Worm (Caenorhabditis elegans) whole organism, L2 larva: ENCODE data around the gene R02D5.7.

Experiments
- F13H6.1 ChIP-seq: sonication (generic microtip); optimal IDR thresholded peaks from 2 replicates; lab custom pipeline; 2016; ENCODE audit warnings: missing genetic modification characterization, missing compliant biosample characterization
- R02D3.7 ChIP-seq: fragments of 150-350 bp; optimal IDR thresholded peaks from 2 replicates; lab custom pipeline; 2014; ENCODE audit warnings: missing biosample characterization, missing genetic modification characterization
- Y55F3AM.14 ChIP-seq: fragments of 200-800 bp; sonication (Bioruptor generic); optimal IDR thresholded peaks from 2 replicates; lab custom pipeline; 2018; ENCODE audit warnings: mild to moderate bottlenecking, missing genetic modification characterization, missing compliant biosample characterization
- ZK546.5 ChIP-seq: sonication (generic microtip); optimal IDR thresholded peaks from 2 replicates; lab custom pipeline; 2017; ENCODE audit warnings: missing biosample characterization, missing genetic modification characterization
- alr-1 ChIP-seq: fragments of 150-350 bp; optimal IDR thresholded peaks from 2 replicates; lab custom pipeline; 2014; ENCODE audit warnings: missing biosample characterization, missing genetic modification characterization
- aly-2 ChIP-seq: fragments of 150-350 bp; optimal IDR thresholded peaks from 2 replicates; lab custom pipeline; 2014; ENCODE audit warnings: missing biosample characterization, missing genetic modification characterization
- ama-1 ChIP-seq: fragments of 150-350 bp; optimal IDR thresholded peaks from 2 replicates; lab custom pipeline; 2018; ENCODE audit warnings: inconsistent platforms
- ceh-16 ChIP-seq: fragments of 150-350 bp; optimal IDR thresholded peaks from 2 replicates; lab custom pipeline; 2014; ENCODE audit warnings: missing biosample characterization, missing genetic modification characterization
- ceh-82 ChIP-seq: fragments of 150-350 bp; optimal IDR thresholded peaks from 2 replicates; lab custom pipeline; 2014; ENCODE audit warnings: missing biosample characterization, missing genetic modification characterization
- crh-2 ChIP-seq: sonication (generic microtip); optimal IDR thresholded peaks from 2 replicates; lab custom pipeline; 2017; ENCODE audit warnings: missing biosample characterization, missing genetic modification characterization
- dmd-4 ChIP-seq: sonication (generic microtip); optimal IDR thresholded peaks from 2 replicates; lab custom pipeline; 2017; ENCODE audit warnings: missing biosample characterization, missing genetic modification characterization
- egl-27 ChIP-seq: sonication (generic microtip); optimal IDR thresholded peaks from 3 replicates; lab custom pipeline; 2017; ENCODE audit warnings: missing biosample characterization, missing genetic modification reagents, missing genetic modification characterization
- elt-1 ChIP-seq: fragments of 150-350 bp; optimal IDR thresholded peaks from 2 replicates; lab custom pipeline; 2014; ENCODE audit warnings: missing biosample characterization, missing genetic modification characterization
- elt-3 ChIP-seq: sonication (generic microtip); optimal IDR thresholded peaks from 2 replicates; lab custom pipeline; 2017; ENCODE audit warnings: missing biosample characterization, missing genetic modification characterization
- fos-1 ChIP-seq: fragments of 150-350 bp; optimal IDR thresholded peaks from 2 replicates; lab custom pipeline; 2014; ENCODE audit warnings: missing biosample characterization, missing genetic modification characterization
- gmeb-1 ChIP-seq: fragments of 150-350 bp; optimal IDR thresholded peaks from 2 replicates; lab custom pipeline; 2014; ENCODE audit warnings: missing biosample characterization, missing genetic modification characterization
- lin-11 ChIP-seq: fragments of 150-350 bp; sonication (generic microtip); optimal IDR thresholded peaks from 2 replicates; lab custom pipeline; 2014; ENCODE audit warnings: missing biosample characterization, missing genetic modification characterization, inconsistent platforms, mixed read lengths
- lin-13 ChIP-seq: fragments of 150-350 bp; optimal IDR thresholded peaks from 2 replicates; lab custom pipeline; 2014; ENCODE audit warnings: missing biosample characterization, missing genetic modification reagents, missing genetic modification characterization
- lin-39 ChIP-seq: fragments of 150-350 bp; optimal IDR thresholded peaks from 2 replicates; lab custom pipeline; 2014; ENCODE audit warnings: missing biosample characterization, missing genetic modification reagents, missing genetic modification characterization
- lsy-2 ChIP-seq, 2 experiments: fragments of 150-350 bp in 1 of 2; sonication (generic microtip) in 1 of 2; optimal IDR thresholded peaks; 2 replicates each; lab custom pipeline; 2014 to 2017; ENCODE audit warnings: missing biosample characterization in 2 of 2, missing genetic modification characterization in 2 of 2
- mbf-1 ChIP-seq: sonication (generic microtip); optimal IDR thresholded peaks from 2 replicates; lab custom pipeline; 2017; ENCODE audit warnings: missing biosample characterization, missing genetic modification characterization
- mdl-1 ChIP-seq, 2 experiments: fragments of 150-350 bp in 1 of 2; sonication (generic microtip) in 1 of 2; optimal IDR thresholded peaks; 2 replicates each; lab custom pipeline; 2017; ENCODE audit warnings: missing biosample characterization in 2 of 2, missing genetic modification characterization in 2 of 2
- nhr-11 ChIP-seq: fragments of 150-350 bp; optimal IDR thresholded peaks from 2 replicates; lab custom pipeline; 2014; ENCODE audit warnings: missing biosample characterization, missing genetic modification characterization
- nhr-12 ChIP-seq: fragments of 150-350 bp; optimal IDR thresholded peaks from 2 replicates; lab custom pipeline; 2014; ENCODE audit warnings: missing biosample characterization, missing genetic modification characterization
- nhr-129 ChIP-seq: fragments of 150-350 bp; optimal IDR thresholded peaks from 2 replicates; lab custom pipeline; 2014; ENCODE audit warnings: missing biosample characterization, missing genetic modification characterization
- nhr-237 ChIP-seq: fragments of 150-350 bp; optimal IDR thresholded peaks from 2 replicates; lab custom pipeline; 2014; ENCODE audit warnings: missing biosample characterization, missing genetic modification characterization
- nhr-6 ChIP-seq: fragments of 150-350 bp; optimal IDR thresholded peaks from 2 replicates; lab custom pipeline; 2014; ENCODE audit warnings: missing biosample characterization, missing genetic modification characterization
- nhr-77 ChIP-seq: fragments of 150-350 bp; optimal IDR thresholded peaks from 2 replicates; lab custom pipeline; 2014; ENCODE audit warnings: missing biosample characterization, missing genetic modification characterization
- peb-1 ChIP-seq: fragments of 150-350 bp; optimal IDR thresholded peaks from 2 replicates; lab custom pipeline; 2014; ENCODE audit warnings: missing biosample characterization, missing genetic modification characterization
- sem-4 ChIP-seq: fragments of 150-350 bp; optimal IDR thresholded peaks from 2 replicates; lab custom pipeline; 2014; ENCODE audit warnings: missing biosample characterization, missing genetic modification reagents, missing genetic modification characterization
- skn-1 ChIP-seq: sonication (generic microtip); optimal IDR thresholded peaks from 2 replicates; lab custom pipeline; 2017; ENCODE audit warnings: missing biosample characterization, missing genetic modification characterization
- sma-3 ChIP-seq: sonication (generic microtip); optimal IDR thresholded peaks from 2 replicates; lab custom pipeline; 2016; ENCODE audit warnings: missing genetic modification reagents, missing genetic modification characterization, missing compliant biosample characterization
- sma-9 ChIP-seq, 2 experiments: fragments of 150-350 bp in 1 of 2; sonication (generic microtip) in 1 of 2; optimal IDR thresholded peaks; 2 replicates each; lab custom pipeline; 2014 to 2016; ENCODE audit warnings: missing genetic modification characterization in 2 of 2, mild to moderate bottlenecking in 1 of 2, missing biosample characterization in 1 of 2, missing compliant biosample characterization in 1 of 2, missing genetic modification reagents in 1 of 2, moderate library complexity in 1 of 2
- snpc-4 ChIP-seq: fragments of 150-350 bp; optimal IDR thresholded peaks from 2 replicates; lab custom pipeline; 2014; ENCODE audit warnings: missing biosample characterization, missing genetic modification characterization
- unc-55 ChIP-seq: fragments of 150-350 bp; sonication (generic microtip); optimal IDR thresholded peaks from 3 replicates; lab custom pipeline; 2014; ENCODE audit warnings: missing biosample characterization, missing genetic modification reagents, missing genetic modification characterization
- ztf-1 ChIP-seq: fragments of 200-800 bp; sonication (Bioruptor generic); conservative IDR thresholded peaks from 2 replicates; pipeline ENCODE4 v1.3.6; 2022; ENCODE audit warnings: missing genetic modification characterization, missing compliant biosample characterization
- ztf-11 ChIP-seq: sonication (generic microtip); optimal IDR thresholded peaks from 2 replicates; lab custom pipeline; 2017; ENCODE audit warnings: missing biosample characterization, missing genetic modification characterization

The R02D5.7 gene

DNA sequence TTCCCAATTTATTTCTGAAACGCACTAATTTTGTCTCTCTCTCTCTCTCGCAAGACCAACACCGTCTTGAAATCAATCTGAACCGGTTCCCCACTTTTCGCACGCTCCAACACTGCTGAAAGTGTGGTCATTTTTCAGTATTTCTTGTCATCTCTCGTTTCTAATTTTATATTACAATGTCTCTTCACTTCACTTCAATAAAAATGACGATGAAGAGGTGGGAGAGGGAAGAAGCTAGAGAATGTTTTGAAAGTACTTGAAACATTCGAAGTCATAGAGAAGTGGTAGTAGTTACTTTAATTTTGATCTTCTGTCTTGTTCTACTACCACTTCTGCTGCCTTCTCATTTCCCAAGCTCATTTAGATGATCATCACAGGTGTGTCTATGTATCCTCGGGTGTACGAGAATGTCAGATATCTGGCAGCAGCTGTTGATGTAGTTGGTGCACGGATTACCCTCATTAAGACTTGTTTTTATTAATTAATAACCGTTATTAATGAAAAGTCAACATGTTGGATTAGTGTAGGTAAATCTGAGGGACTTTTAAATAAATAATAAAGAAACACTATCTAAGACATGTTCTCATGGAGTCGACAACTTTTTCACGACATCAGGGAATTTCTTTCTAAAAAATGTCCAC lies 43.1 kb downstream of the R02D5.7 start:
- TF ChIP-seq ztf-11 (tag; lab: Kevin White, UChicago) (no peak), egl-27 (tag; lab: Kevin White, UChicago) (no peak), aly-2 (tag; lab: Kevin White, UChicago) (no peak), unc-55 (GFP tag; lab: Kevin White, UChicago) (no peak), ZK546.5 (tag; lab: Kevin White, UChicago) (no peak), nhr-11 (tag; lab: Kevin White, UChicago) (no peak), sem-4 (tag; lab: Kevin White, UChicago) (no peak), nhr-129 (no peak), sma-9 (GFP tag; optimal IDR thresholded peaks at IDR 0.05; lab: Kevin White, UChicago) (no peak), sma-9 (tag; optimal IDR thresholded peaks at IDR 0.05; lab: Kevin White, UChicago) (no peak), skn-1 (tag; lab: Kevin White, UChicago) (no peak), lin-11 (tag; lab: Kevin White, UChicago) (no peak), peb-1 (tag; lab: Kevin White, UChicago) (no peak), ama-1 (lab: Kevin White, UChicago) (no peak)

DNA sequence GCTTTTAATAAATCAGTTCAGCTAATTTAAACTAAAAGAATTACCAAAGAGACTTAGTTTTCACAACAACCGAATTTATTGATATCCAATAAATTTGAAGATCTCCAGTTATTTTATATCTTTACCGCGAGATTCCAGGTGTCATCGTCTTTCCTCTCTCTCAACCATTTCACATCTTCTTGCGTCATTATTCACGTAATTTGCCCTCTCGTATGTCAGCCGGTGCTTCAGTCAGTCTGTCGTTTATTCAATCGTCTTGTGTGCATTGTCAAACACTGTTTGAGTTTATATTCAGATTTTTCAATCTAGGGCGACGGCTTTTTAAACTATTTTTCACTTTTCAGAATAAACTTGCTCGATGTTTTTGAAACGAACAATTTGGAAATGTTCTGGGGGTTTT lies 43.9 kb downstream of the R02D5.7 start:
- TF ChIP-seq elt-1 (tag; lab: Kevin White, UChicago) (no peak), fos-1 (tag; lab: Kevin White, UChicago) (no peak)

DNA sequence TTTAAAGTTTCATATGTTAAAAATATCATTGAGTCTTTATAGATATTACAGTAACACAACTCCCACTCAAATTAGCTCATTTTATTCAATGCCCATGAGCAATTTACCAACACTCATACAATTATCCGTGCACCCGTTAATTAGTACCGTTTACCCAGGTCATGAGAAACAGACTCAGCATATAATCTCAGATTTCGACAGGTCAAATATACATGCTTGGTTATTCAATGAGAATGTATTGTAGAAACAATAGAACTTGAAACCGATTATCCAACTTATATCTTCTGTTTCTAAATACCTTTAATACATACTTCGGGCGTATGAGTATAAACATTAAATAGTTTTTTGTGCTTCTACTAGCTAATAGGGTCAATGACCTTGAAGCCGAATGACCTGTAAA lies 45.1 kb downstream of the R02D5.7 start:
- TF ChIP-seq unc-55 (GFP tag; lab: Kevin White, UChicago) (no peak), ZK546.5 (tag; lab: Kevin White, UChicago) (no peak), lin-13 (GFP tag; lab: Kevin White, UChicago) (no peak), ceh-82 (no peak), nhr-77 (tag; lab: Kevin White, UChicago) (no peak), sma-9 (GFP tag; optimal IDR thresholded peaks at IDR 0.05; lab: Kevin White, UChicago) (no peak), sma-9 (tag; optimal IDR thresholded peaks at IDR 0.05; lab: Kevin White, UChicago) (no peak), skn-1 (tag; lab: Kevin White, UChicago) (no peak), elt-3 (tag; lab: Kevin White, UChicago) (no peak), F13H6.1 (no peak), R02D3.7 (tag; lab: Kevin White, UChicago) (no peak), ceh-16 (tag; lab: Kevin White, UChicago) (no peak), nhr-129 (no peak), lin-39 (tag; lab: Kevin White, UChicago) (no peak), ztf-1 (no peak), mbf-1 (tag; lab: Kevin White, UChicago) (no peak), nhr-6 (no peak), mdl-1 (tag; optimal IDR thresholded peaks at IDR 0.05; lab: Kevin White, UChicago) (no peak), Y55F3AM.14 (GFP tag; lab: Kevin White, UChicago) (no peak), ztf-11 (tag; lab: Kevin White, UChicago) (no peak)

DNA sequence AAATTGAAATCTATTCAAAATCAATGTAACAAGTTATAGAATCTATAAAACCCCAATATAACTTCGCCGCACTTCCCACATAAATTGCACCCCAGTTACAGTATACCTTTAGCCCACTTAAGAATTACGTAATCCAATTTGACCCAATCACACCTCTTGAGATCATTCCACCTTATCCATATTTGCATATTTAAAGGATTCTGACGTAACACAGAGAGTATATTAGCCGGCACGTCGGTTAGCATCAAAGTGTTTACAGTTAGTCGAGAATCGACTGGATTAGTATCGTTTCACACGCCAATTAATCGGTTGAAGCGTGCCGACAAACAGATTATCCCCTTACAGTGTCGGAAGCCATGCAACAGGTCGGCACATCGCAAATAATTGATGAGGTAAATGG lies 47.7 kb downstream of the R02D5.7 start:
- TF ChIP-seq crh-2 (tag; lab: Kevin White, UChicago) (no peak), R02D3.7 (tag; lab: Kevin White, UChicago) (no peak), ama-1 (lab: Kevin White, UChicago) (no peak), nhr-77 (tag; lab: Kevin White, UChicago) (no peak), ceh-82 (no peak), alr-1 (tag; lab: Kevin White, UChicago) (no peak), mbf-1 (tag; lab: Kevin White, UChicago) (no peak), sma-3 (GFP tag; lab: Kevin White, UChicago) (no peak), nhr-6 (no peak), fos-1 (tag; lab: Kevin White, UChicago) (no peak), nhr-12 (tag; lab: Kevin White, UChicago) (no peak)

DNA sequence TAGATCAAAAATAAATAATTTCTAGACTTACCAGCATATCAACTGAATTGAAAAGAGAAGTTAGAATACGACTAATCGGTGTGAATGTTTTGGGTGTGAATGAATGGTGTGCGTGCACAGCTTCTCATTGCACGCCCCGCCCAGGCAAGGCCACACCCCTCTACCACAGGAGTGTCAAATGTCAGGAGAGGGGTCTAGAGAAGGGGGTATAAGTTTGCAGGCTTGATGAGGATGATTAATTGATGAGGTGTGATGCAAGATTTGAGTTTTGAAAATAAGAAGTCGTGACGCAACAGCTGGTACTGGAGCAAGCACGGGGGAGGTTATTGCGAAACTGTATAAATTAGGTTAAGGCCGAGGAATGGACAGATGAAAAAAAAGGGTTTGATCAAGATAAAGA lies 49.0 kb downstream of the R02D5.7 start, which contains the start of gene egl-1:
Gene egl-1 (minus strand): TSS at position 101 of the 400 bp plus-strand sequence.
- no peak for TF ChIP-seq snpc-4 (tag; lab: Kevin White, UChicago)
- no peak for TF ChIP-seq mdl-1 (tag; optimal IDR thresholded peaks at IDR 0.05; lab: Kevin White, UChicago)
- TF ChIP-seq nhr-77 (tag; lab: Kevin White, UChicago): no peak
- TF ChIP-seq lin-39 (tag; lab: Kevin White, UChicago): no peak
- no peak for TF ChIP-seq nhr-237 (tag; lab: Kevin White, UChicago)
- no peak for TF ChIP-seq ama-1 (lab: Kevin White, UChicago)
- no peak for TF ChIP-seq lsy-2 (tag; optimal IDR thresholded peaks at IDR 0.05; lab: Kevin White, UChicago)
- no peak for TF ChIP-seq gmeb-1 (tag; lab: Kevin White, UChicago)
- TF ChIP-seq ztf-11 (tag; lab: Kevin White, UChicago): no peak
- TF ChIP-seq dmd-4 (tag; lab: Kevin White, UChicago): no peak
